Worm (Caenorhabditis elegans) whole organism, L4 larva: ENCODE data around the gene F54C4.4.

Experiments used
- F10B5.3 ChIP-seq: sonication (generic microtip); optimal IDR thresholded peaks from 2 replicates; lab custom pipeline; 2016; ENCODE audit warnings: mild to moderate bottlenecking, missing genetic modification characterization, missing compliant biosample characterization
- R02D3.7 ChIP-seq: fragments of 150-350 bp; sonication (generic microtip); optimal IDR thresholded peaks from 3 replicates; lab custom pipeline; 2014; ENCODE audit warnings: missing biosample characterization, missing genetic modification characterization
- T20F7.1 ChIP-seq: fragments of 200-800 bp; sonication (Bioruptor generic); optimal IDR thresholded peaks from 2 replicates; lab custom pipeline; 2018; ENCODE audit warnings: mild to moderate bottlenecking, missing genetic modification characterization, missing compliant biosample characterization
- Y105C5A.15 ChIP-seq: fragments of 200-800 bp; sonication (Bioruptor generic); IDR thresholded peaks from 2 replicates; pipeline ENCODE4 v1.3.6; 2022; ENCODE audit warnings: missing genetic modification characterization, missing compliant biosample characterization
- Y48G9A.11 ChIP-seq: fragments of 200-800 bp; sonication (Bioruptor generic); IDR thresholded peaks from 2 replicates; pipeline ENCODE4 v1.3.6; 2022; ENCODE audit warnings: missing genetic modification reagents, missing genetic modification characterization, missing compliant biosample characterization
- Y5F2A.4 ChIP-seq: fragments of 200-800 bp; sonication (Bioruptor generic); optimal IDR thresholded peaks from 2 replicates; lab custom pipeline; 2018; ENCODE audit warnings: mild to moderate bottlenecking, missing genetic modification characterization, missing compliant biosample characterization
- ZK337.2 ChIP-seq: fragments of 200-800 bp; sonication (Bioruptor generic); IDR thresholded peaks from 2 replicates; pipeline ENCODE4 v1.3.6; 2022; ENCODE audit warnings: missing genetic modification reagents, missing genetic modification characterization, missing compliant biosample characterization
- aha-1 ChIP-seq: fragments of 150-350 bp; peaks from one replicate; lab custom pipeline; 2014; ENCODE audit warnings: missing biosample characterization, missing genetic modification characterization
- arid-1 ChIP-seq: fragments of 200-800 bp; sonication (Bioruptor generic); conservative IDR thresholded peaks from 2 replicates; pipeline ENCODE4 v1.3.6; 2022; ENCODE audit warnings: missing genetic modification reagents, missing genetic modification characterization, missing compliant biosample characterization
- ceh-20 ChIP-seq: fragments of 200-800 bp; sonication (Bioruptor generic); IDR thresholded peaks from 2 replicates; pipeline ENCODE4 v1.3.6; 2022; ENCODE audit warnings: missing genetic modification reagents, missing genetic modification characterization, missing compliant biosample characterization
- ceh-28 ChIP-seq: fragments of 150-350 bp; optimal IDR thresholded peaks from 2 replicates; lab custom pipeline; 2014; ENCODE audit warnings: missing biosample characterization, missing genetic modification reagents, missing genetic modification characterization
- ceh-32 ChIP-seq: sonication (generic microtip); optimal IDR thresholded peaks from 2 replicates; lab custom pipeline; 2016; ENCODE audit warnings: mild to moderate bottlenecking, missing genetic modification characterization, missing compliant biosample characterization; ENCODE audit not compliant: poor library complexity
- ceh-44 ChIP-seq: fragments of 200-800 bp; sonication (Bioruptor generic); IDR thresholded peaks from 2 replicates; pipeline ENCODE4 v1.3.6; 2022; ENCODE audit warnings: missing genetic modification reagents, missing genetic modification characterization, missing compliant biosample characterization
- ceh-82 ChIP-seq: sonication (generic microtip); optimal IDR thresholded peaks from 2 replicates; lab custom pipeline; 2017; ENCODE audit warnings: missing biosample characterization, missing genetic modification characterization
- daf-12 ChIP-seq: fragments of 150-350 bp; optimal IDR thresholded peaks from 2 replicates; lab custom pipeline; 2014; ENCODE audit warnings: missing biosample characterization, missing genetic modification reagents, missing genetic modification characterization
- daf-16 ChIP-seq, 3 experiments: sonication (generic microtip); optimal IDR thresholded peaks; 2 replicates each; lab custom pipeline; 2016 to 2017; ENCODE audit warnings: missing genetic modification characterization in 3 of 3, missing genetic modification reagents in 3 of 3, mild to moderate bottlenecking in 2 of 3, missing compliant biosample characterization in 2 of 3, missing biosample characterization in 1 of 3, moderate library complexity in 1 of 3
- daf-8 ChIP-seq: fragments of 200-800 bp; sonication (Bioruptor generic); IDR thresholded peaks from 2 replicates; pipeline ENCODE4 v1.3.6; 2022; ENCODE audit warnings: missing genetic modification characterization, missing compliant biosample characterization
- dmd-8 ChIP-seq: fragments of 200-800 bp; sonication (Bioruptor generic); IDR thresholded peaks from 2 replicates; pipeline ENCODE4 v1.3.6; 2022; ENCODE audit warnings: missing genetic modification characterization, missing compliant biosample characterization
- dmd-9 ChIP-seq: fragments of 200-800 bp; sonication (Bioruptor generic); IDR thresholded peaks from 2 replicates; pipeline ENCODE4 v1.3.6; 2022; ENCODE audit warnings: missing genetic modification reagents, missing genetic modification characterization, missing compliant biosample characterization
- dpl-1 ChIP-seq: fragments of 150-350 bp; optimal IDR thresholded peaks from 2 replicates; lab custom pipeline; 2014; ENCODE audit warnings: missing biosample characterization, missing genetic modification reagents, missing genetic modification characterization
- duxl-1 ChIP-seq: sonication (generic microtip); optimal IDR thresholded peaks from 2 replicates; lab custom pipeline; 2016; ENCODE audit warnings: mild to moderate bottlenecking, missing genetic modification characterization, moderate library complexity, missing compliant biosample characterization; ENCODE audit not compliant: poor library complexity
- dve-1 ChIP-seq: sonication (generic microtip); optimal IDR thresholded peaks from 2 replicates; lab custom pipeline; 2017; ENCODE audit warnings: antibody characterized with exemption, mild to moderate bottlenecking, missing genetic modification characterization, missing compliant biosample characterization; ENCODE audit not compliant: insufficient read depth
- fos-1 ChIP-seq: fragments of 150-350 bp; optimal IDR thresholded peaks from 2 replicates; lab custom pipeline; 2014; ENCODE audit warnings: missing biosample characterization, missing genetic modification characterization
- hlh-11 ChIP-seq: fragments of 200-800 bp; sonication (Bioruptor generic); optimal IDR thresholded peaks from 2 replicates; lab custom pipeline; 2018; ENCODE audit warnings: mild to moderate bottlenecking, missing genetic modification characterization, missing compliant biosample characterization
- hlh-30 ChIP-seq: sonication (generic microtip); optimal IDR thresholded peaks from 2 replicates; lab custom pipeline; 2017; ENCODE audit warnings: antibody characterized with exemption, mild to moderate bottlenecking, missing genetic modification characterization, missing compliant biosample characterization; ENCODE audit not compliant: insufficient read depth
- hmg-1.1 ChIP-seq: fragments of 200-800 bp; sonication (Bioruptor generic); IDR thresholded peaks from 2 replicates; pipeline ENCODE4 v1.3.6; 2022; ENCODE audit warnings: missing genetic modification reagents, missing genetic modification characterization, missing compliant biosample characterization
- lin-38 ChIP-seq: fragments of 200-800 bp; sonication (Bioruptor generic); IDR thresholded peaks from 2 replicates; pipeline ENCODE4 v1.3.6; 2022; ENCODE audit warnings: missing genetic modification reagents, missing genetic modification characterization, missing compliant biosample characterization
- lsy-2 ChIP-seq, 2 experiments: fragments of 150-350 bp in 1 of 2; sonication (generic microtip) in 1 of 2; optimal IDR thresholded peaks; 2 replicates each; lab custom pipeline; 2014 to 2017; ENCODE audit warnings: missing biosample characterization in 2 of 2, missing genetic modification characterization in 2 of 2
- mdl-1 ChIP-seq, 2 experiments: fragments of 150-350 bp in 1 of 2; sonication (generic microtip) in 1 of 2; optimal IDR thresholded peaks; 2 replicates each; lab custom pipeline; 2014 to 2017; ENCODE audit warnings: missing biosample characterization in 2 of 2, missing genetic modification characterization in 2 of 2
- mep-1 ChIP-seq: fragments of 150-350 bp; sonication (generic microtip); optimal IDR thresholded peaks from 3 replicates; lab custom pipeline; 2014; ENCODE audit warnings: missing biosample characterization, missing genetic modification characterization
- mes-2 ChIP-seq: sonication (generic microtip); optimal IDR thresholded peaks from 2 replicates; lab custom pipeline; 2016; ENCODE audit warnings: missing genotype, mild to moderate bottlenecking, missing genetic modification characterization, missing compliant biosample characterization; ENCODE audit not compliant: poor library complexity, severe bottlenecking
- nhr-102 ChIP-seq: sonication (generic microtip); optimal IDR thresholded peaks from 2 replicates; lab custom pipeline; 2016; ENCODE audit warnings: mild to moderate bottlenecking, missing genetic modification characterization, moderate library complexity, missing compliant biosample characterization
- nhr-11 ChIP-seq: fragments of 150-350 bp; optimal IDR thresholded peaks from 2 replicates; lab custom pipeline; 2014; ENCODE audit warnings: missing biosample characterization, missing genetic modification characterization
- nhr-28 ChIP-seq: fragments of 150-350 bp; optimal IDR thresholded peaks from 2 replicates; lab custom pipeline; 2014; ENCODE audit warnings: missing biosample characterization, missing genetic modification characterization
- nhr-42 ChIP-seq: fragments of 200-800 bp; sonication (Bioruptor generic); IDR thresholded peaks from 2 replicates; pipeline ENCODE4 v1.3.6; 2022; ENCODE audit warnings: missing genetic modification characterization, missing compliant biosample characterization
- nhr-6 ChIP-seq: fragments of 150-350 bp; optimal IDR thresholded peaks from 2 replicates; lab custom pipeline; 2014; ENCODE audit warnings: missing biosample characterization, missing genetic modification characterization
- nhr-77 ChIP-seq: fragments of 150-350 bp; optimal IDR thresholded peaks from 2 replicates; lab custom pipeline; 2014; ENCODE audit warnings: missing biosample characterization, missing genetic modification characterization
- php-3 ChIP-seq: fragments of 200-800 bp; sonication (Bioruptor generic); IDR thresholded peaks from 2 replicates; pipeline ENCODE4 v1.3.6; 2022; ENCODE audit warnings: missing genetic modification reagents, missing genetic modification characterization, missing compliant biosample characterization
- rbr-2 ChIP-seq: sonication (generic microtip); optimal IDR thresholded peaks from 2 replicates; lab custom pipeline; 2016; ENCODE audit warnings: missing genotype, missing genetic modification characterization, missing compliant biosample characterization
- sdz-12 ChIP-seq: fragments of 200-800 bp; sonication (Bioruptor generic); optimal IDR thresholded peaks from 2 replicates; lab custom pipeline; 2018; ENCODE audit warnings: mild to moderate bottlenecking, missing genetic modification characterization, missing compliant biosample characterization
- snpc-4 ChIP-seq: fragments of 150-350 bp; optimal IDR thresholded peaks from 2 replicates; lab custom pipeline; 2014; ENCODE audit warnings: missing biosample characterization, missing genetic modification characterization
- spr-3 ChIP-seq: fragments of 200-800 bp; sonication (Bioruptor generic); optimal IDR thresholded peaks from 2 replicates; lab custom pipeline; 2018; ENCODE audit warnings: mild to moderate bottlenecking, missing genetic modification characterization, missing compliant biosample characterization
- tag-97 ChIP-seq: fragments of 200-800 bp; sonication (Bioruptor generic); IDR thresholded peaks from 2 replicates; pipeline ENCODE4 v1.3.6; 2022; ENCODE audit warnings: missing genetic modification characterization, missing compliant biosample characterization
- zfp-2 ChIP-seq: sonication (generic microtip); optimal IDR thresholded peaks from 2 replicates; lab custom pipeline; 2016; ENCODE audit warnings: mild to moderate bottlenecking, missing genetic modification characterization, missing compliant biosample characterization
- zfp-3 ChIP-seq: fragments of 200-800 bp; sonication (Bioruptor generic); conservative IDR thresholded peaks from 2 replicates; pipeline ENCODE4 v1.3.6; 2022; ENCODE audit warnings: missing genetic modification reagents, missing genetic modification characterization, missing compliant biosample characterization
- zip-11 ChIP-seq: fragments of 200-800 bp; sonication (Bioruptor generic); IDR thresholded peaks from 2 replicates; pipeline ENCODE4 v1.3.6; 2022; ENCODE audit warnings: missing genetic modification characterization, missing compliant biosample characterization
- ztf-7 ChIP-seq: fragments of 150-350 bp; optimal IDR thresholded peaks from 2 replicates; lab custom pipeline; 2014; ENCODE audit warnings: missing biosample characterization, missing genetic modification characterization

F54C4.4 gene

DNA sequence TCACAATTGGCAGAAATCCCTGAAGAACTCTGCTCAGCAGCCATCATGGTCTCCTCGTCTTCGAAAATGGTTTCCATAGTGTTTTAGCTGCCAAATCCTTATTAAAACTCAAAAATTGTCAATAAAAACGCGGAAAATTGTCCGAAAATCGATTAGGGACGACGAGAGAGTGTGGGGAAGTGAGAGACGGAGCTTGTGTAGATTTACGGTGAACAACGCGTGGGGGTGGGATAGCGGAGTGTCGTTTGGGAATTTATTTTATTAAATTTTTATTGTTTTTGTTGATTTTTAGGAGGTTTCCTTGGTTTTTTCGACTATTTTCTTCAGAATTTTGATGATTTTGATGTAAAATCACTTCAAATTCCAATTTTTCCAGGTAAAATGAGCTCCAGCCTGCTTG is at the start of gene F54C4.4, which contains the start of gene mrpl-40:
F54C4.4 (minus strand) TSS at position 199 of the 400 bp plus-strand sequence.
mrpl-40 (plus strand) TSS at position 377 of the 400 bp plus-strand sequence.
- peak; percentile 18 for TF ChIP-seq rbr-2
- no peak for TF ChIP-seq dmd-8
- TF ChIP-seq tag-97, result no peak
- TF ChIP-seq daf-16 (GFP tag; optimal IDR thresholded peaks at IDR 0.05; lab: Kevin White, UChicago), result no peak
- TF ChIP-seq daf-16 (tag; optimal IDR thresholded peaks at IDR 0.05; lab: Kevin White, UChicago), result peak; percentile 18
- TF ChIP-seq nhr-42 (GFP tag; lab: Robert Waterston, UW), result no peak
- TF ChIP-seq mep-1 (tag; lab: Kevin White, UChicago), result peak; percentile 54
- TF ChIP-seq nhr-77 (tag; lab: Kevin White, UChicago), result peak; percentile 20
- TF ChIP-seq Y48G9A.11 (GFP tag; lab: Robert Waterston, UW), result peak; percentile 95
- no peak for TF ChIP-seq snpc-4
- peak; percentile 89 for TF ChIP-seq aha-1
- no peak for TF ChIP-seq ztf-7 (tag; lab: Kevin White, UChicago)
- peak; percentile 28 for TF ChIP-seq nhr-11 (tag; lab: Kevin White, UChicago)
- TF ChIP-seq nhr-6, result peak; percentile 83
- no peak for TF ChIP-seq ceh-20 (GFP tag; lab: Robert Waterston, UW)
- peak; percentile 63 for TF ChIP-seq hlh-30 (tag; lab: Kevin White, UChicago)
- TF ChIP-seq F10B5.3 (tag; lab: Kevin White, UChicago), result no peak
- no peak for TF ChIP-seq ZK337.2 (GFP tag; lab: Robert Waterston, UW)
- peak; percentile 81 for TF ChIP-seq dve-1 (tag; lab: Kevin White, UChicago)
- TF ChIP-seq dpl-1 (GFP tag; lab: Kevin White, UChicago), result peak; percentile 63
- TF ChIP-seq nhr-28 (tag; lab: Kevin White, UChicago), result no peak
- peak; percentile 65 for TF ChIP-seq hmg-1.1 (GFP tag; lab: Robert Waterston, UW)
- no peak for TF ChIP-seq arid-1 (GFP tag; lab: Robert Waterston, UW)
- peak; percentile 98 for TF ChIP-seq T20F7.1 (GFP tag; lab: Kevin White, UChicago)
- TF ChIP-seq zfp-3 (GFP tag; lab: Robert Waterston, UW), result no peak
- TF ChIP-seq lsy-2 (tag; optimal IDR thresholded peaks at IDR 0.05; lab: Kevin White, UChicago), result peak in 1 of 2 experiments; percentile 85
- TF ChIP-seq lin-38 (GFP tag; lab: Robert Waterston, UW), result peak; percentile 30
- no peak for TF ChIP-seq hlh-11 (tag; lab: Kevin White, UChicago)
- TF ChIP-seq R02D3.7 (tag; lab: Kevin White, UChicago), result peak; percentile 83
- TF ChIP-seq mes-2 (tag; lab: Kevin White, UChicago), result peak; percentile 72
- TF ChIP-seq ceh-28, result peak; percentile 18
- TF ChIP-seq dmd-9, result no peak
- no peak for TF ChIP-seq php-3 (GFP tag; lab: Robert Waterston, UW)
- TF ChIP-seq, all 104 proteins: peak for 18

DNA sequence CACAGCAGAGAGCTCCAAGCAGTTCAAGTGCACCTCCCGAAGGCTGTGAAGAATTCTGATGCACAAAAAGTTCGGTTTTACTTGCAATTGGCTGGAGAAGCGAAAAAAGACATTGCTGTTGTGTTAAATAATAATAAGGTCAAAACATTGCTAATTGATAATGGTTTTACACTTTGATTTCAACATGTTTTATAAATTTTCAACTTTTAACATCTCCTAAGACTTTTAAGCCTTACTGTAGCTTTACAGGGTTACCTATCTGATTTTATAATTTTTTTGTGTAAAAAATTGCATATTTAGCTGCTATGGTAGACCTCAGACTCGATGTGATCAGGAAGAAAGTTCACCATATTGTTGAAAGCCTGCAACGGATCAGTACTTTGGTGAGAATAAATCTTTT is 47.0 kb upstream of the F54C4.4 start, which contains the start of gene pals-25:
pals-25 (plus strand) TSS at position 301 of the 400 bp plus-strand sequence.
- no peak for TF ChIP-seq ceh-44
- TF ChIP-seq zip-11 (GFP tag; lab: Robert Waterston, UW), result no peak
- no peak for TF ChIP-seq Y105C5A.15 (GFP tag; lab: Robert Waterston, UW)
- no peak for TF ChIP-seq fos-1 (tag; lab: Kevin White, UChicago)
- TF ChIP-seq ceh-82 (tag; lab: Kevin White, UChicago), result no peak

DNA sequence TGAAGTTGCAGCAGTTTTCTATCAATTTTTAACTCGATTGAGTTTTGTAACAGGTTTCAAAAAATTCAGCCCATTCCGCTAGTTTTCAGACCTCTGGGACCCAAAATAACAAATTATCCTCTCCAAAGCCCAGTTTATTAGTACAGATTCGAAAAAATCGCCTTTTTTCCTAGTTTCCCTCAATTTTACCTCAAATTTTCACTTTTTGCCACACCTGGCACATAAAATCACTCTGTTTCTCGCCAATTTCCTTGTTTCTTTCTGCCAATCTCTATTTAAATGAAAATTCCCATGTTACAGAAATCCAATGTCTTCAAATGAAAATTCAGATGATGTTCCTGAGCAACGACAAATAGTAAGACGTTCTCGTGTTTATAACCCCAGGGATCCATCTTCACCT is 44.9 kb upstream of the F54C4.4 start, which contains the start of gene pals-22:
pals-22 (plus strand) TSS at position 301 of the 400 bp plus-strand sequence.
- TF ChIP-seq zfp-2 (tag; lab: Kevin White, UChicago) (no peak), dve-1 (tag; lab: Kevin White, UChicago) (no peak), Y105C5A.15 (GFP tag; lab: Robert Waterston, UW) (no peak), spr-3 (no peak), mdl-1 (tag; optimal IDR thresholded peaks at IDR 0.05; lab: Kevin White, UChicago) (no peak), nhr-102 (tag; lab: Kevin White, UChicago) (no peak), ceh-32 (tag; lab: Kevin White, UChicago) (no peak), daf-8 (GFP tag; lab: Robert Waterston, UW) (no peak), snpc-4 (no peak), arid-1 (GFP tag; lab: Robert Waterston, UW) (no peak), daf-12 (tag; lab: Kevin White, UChicago) (no peak), nhr-77 (tag; lab: Kevin White, UChicago) (no peak), Y5F2A.4 (GFP tag; lab: Kevin White, UChicago) (no peak), dmd-8 (no peak), sdz-12 (GFP tag; lab: Kevin White, UChicago) (no peak), duxl-1 (tag; lab: Kevin White, UChicago) (no peak)
